Fruit fly (Drosophila melanogaster) whole organism, pupa: ENCODE measurements around the gene NimC2.

Experiments used
- CG10348 ChIP-seq: fragments of 200-800 bp; sonication (Bioruptor generic); IDR thresholded peaks from 2 replicates; pipeline ENCODE4 v1.3.6; 2022; ENCODE audit warnings: missing biosample characterization, missing genetic modification characterization
- CG12605 ChIP-seq: fragments of 200-800 bp; sonication (Bioruptor generic); IDR thresholded peaks from 2 replicates; pipeline ENCODE4 v1.3.6; 2022; ENCODE audit warnings: missing biosample characterization, missing genetic modification characterization
- CG13204 ChIP-seq: fragments of 200-800 bp; sonication (Bioruptor generic); optimal IDR thresholded peaks from 2 replicates; lab custom pipeline; 2018; ENCODE audit warnings: missing biosample characterization, mild to moderate bottlenecking, missing genetic modification characterization, moderate library complexity
- CG14655 ChIP-seq: fragments of 200-800 bp; sonication (Bioruptor generic); optimal IDR thresholded peaks from 3 replicates; lab custom pipeline; 2017; ENCODE audit warnings: mild to moderate bottlenecking, missing biosample characterization, missing genetic modification reagents, missing genetic modification characterization
- CG15710 ChIP-seq: fragments of 200-800 bp; sonication (Bioruptor generic); optimal IDR thresholded peaks from 2 replicates; lab custom pipeline; 2018; ENCODE audit warnings: missing biosample characterization, mild to moderate bottlenecking, missing genetic modification characterization, moderate library complexity
- CG17806 ChIP-seq: fragments of 200-800 bp; sonication (Bioruptor generic); optimal IDR thresholded peaks from 2 replicates; lab custom pipeline; 2018; ENCODE audit warnings: missing biosample characterization, mild to moderate bottlenecking, missing genetic modification characterization, moderate library complexity
- CG32121 ChIP-seq: fragments of 200-800 bp; sonication (Bioruptor generic); IDR thresholded peaks from 2 replicates; pipeline ENCODE4 v1.3.6; 2022; ENCODE audit warnings: missing biosample characterization, missing genetic modification characterization
- CG34367 ChIP-seq: fragments of 200-800 bp; sonication (Bioruptor generic); optimal IDR thresholded peaks from 2 replicates; lab custom pipeline; 2018; ENCODE audit warnings: missing biosample characterization, mild to moderate bottlenecking, missing genetic modification characterization
- CG4496 ChIP-seq: fragments of 200-800 bp; sonication (Bioruptor generic); IDR thresholded peaks from 3 replicates; pipeline ENCODE4 v1.3.6; 2022; ENCODE audit warnings: missing biosample characterization, missing genetic modification characterization
- CG8159 ChIP-seq: fragments of 200-800 bp; sonication (Bioruptor generic); optimal IDR thresholded peaks from 3 replicates; lab custom pipeline; 2018; ENCODE audit warnings: missing biosample characterization, mild to moderate bottlenecking, missing genetic modification characterization, moderate library complexity
- CG8301 ChIP-seq: fragments of 200-800 bp; sonication (Bioruptor generic); optimal IDR thresholded peaks from 2 replicates; lab custom pipeline; 2018; ENCODE audit warnings: missing biosample characterization, mild to moderate bottlenecking, missing genetic modification characterization
- CG9948 ChIP-seq: fragments of 200-800 bp; sonication (Bioruptor generic); optimal IDR thresholded peaks from 2 replicates; lab custom pipeline; 2018; ENCODE audit warnings: missing biosample characterization, mild to moderate bottlenecking, missing genetic modification characterization, moderate library complexity
- D1 ChIP-seq: fragments of 200-800 bp; sonication (Bioruptor generic); optimal IDR thresholded peaks from 2 replicates; lab custom pipeline; 2018; ENCODE audit warnings: missing biosample characterization, mild to moderate bottlenecking, missing genetic modification characterization, moderate library complexity
- EcR ChIP-seq: fragments of 200-800 bp; sonication (Bioruptor generic); optimal IDR thresholded peaks from 3 replicates; lab custom pipeline; 2019; ENCODE audit warnings: missing biosample characterization, missing genetic modification characterization, mild to moderate bottlenecking, moderate library complexity, missing genetic modification reagents
- Ets98B ChIP-seq: fragments of 200-800 bp; sonication (Bioruptor generic); IDR thresholded peaks from 2 replicates; pipeline ENCODE4 v1.3.6; 2022; ENCODE audit warnings: missing biosample characterization, missing genetic modification characterization
- Pif1A ChIP-seq: fragments of 200-800 bp; sonication (Bioruptor generic); optimal IDR thresholded peaks from 3 replicates; lab custom pipeline; 2016; ENCODE audit warnings: missing biosample characterization, missing genetic modification characterization
- Pif1B ChIP-seq: fragments of 200-800 bp; sonication (Bioruptor generic); optimal IDR thresholded peaks from 3 replicates; lab custom pipeline; 2016; ENCODE audit warnings: missing biosample characterization, missing genetic modification characterization
- Snoo ChIP-seq: fragments of 200-800 bp; sonication (Bioruptor generic); optimal IDR thresholded peaks from 3 replicates; lab custom pipeline; 2017; ENCODE audit warnings: missing biosample characterization, mild to moderate bottlenecking, missing genetic modification characterization, inconsistent platforms
- fd96Ca ChIP-seq: fragments of 200-800 bp; sonication (Bioruptor generic); IDR thresholded peaks from 3 replicates; pipeline ENCODE4 v1.3.6; 2022; ENCODE audit warnings: missing biosample characterization, missing genetic modification characterization
- gl ChIP-seq: fragments of 200-800 bp; sonication (Bioruptor generic); optimal IDR thresholded peaks from 2 replicates; lab custom pipeline; 2018; ENCODE audit warnings: missing biosample characterization, mild to moderate bottlenecking, missing genetic modification characterization
- rn ChIP-seq: fragments of 200-800 bp; sonication (Bioruptor generic); IDR thresholded peaks from 2 replicates; pipeline ENCODE4 v1.3.6; 2022; ENCODE audit warnings: missing biosample characterization, missing genetic modification characterization

NimC2 gene

dm6 chr2L:13972847-13973246 is 7.1 kb upstream of the NimC2 start, which contains the start of gene He:
Gene He, minus strand, starts transcription at chr2L:13972947.
- no peak for TF ChIP-seq CG9948 (tag; lab: Kevin White, UChicago)
- no peak for TF ChIP-seq rn
- no peak for TF ChIP-seq CG4496
- TF ChIP-seq Pif1B (GFP tag; lab: Kevin White, UChicago), result no peak
- TF ChIP-seq Pif1A (GFP tag; lab: Kevin White, UChicago), result no peak
- no peak for TF ChIP-seq CG17806 (tag; lab: Kevin White, UChicago)

dm6 chr2L:13976669-13977068 is 3.3 kb upstream of the NimC2 start, which contains the start of gene NimC1:
Gene NimC1, minus strand, starts transcription at chr2L:13976769.
- TF ChIP-seq CG14655, result no peak
- no peak for TF ChIP-seq Ets98B (GFP tag; lab: Robert Waterston, UW)
- no peak for TF ChIP-seq CG17806 (tag; lab: Kevin White, UChicago)
- TF ChIP-seq CG4496, result no peak
- no peak for TF ChIP-seq CG34367 (tag; lab: Kevin White, UChicago)
- no peak for TF ChIP-seq CG8301

dm6 chr2L:13977073-13977472 is 2.9 kb upstream of the NimC2 start, which contains the start of gene Cyp28a5:
Gene Cyp28a5, plus strand, starts transcription at chr2L:13977302.
- no peak for TF ChIP-seq rn
- no peak for TF ChIP-seq CG32121 (GFP tag; lab: Robert Waterston, UW)
- no peak for TF ChIP-seq CG8301
- TF ChIP-seq CG9948 (tag; lab: Kevin White, UChicago), result no peak
- no peak for TF ChIP-seq CG15710
- TF ChIP-seq gl (tag; lab: Kevin White, UChicago), result no peak

dm6 chr2L:13998952-13999351 is 19.0 kb downstream of the NimC2 start:
- TF ChIP-seq CG13204 (GFP tag; lab: Kevin White, UChicago) (no peak), CG4496 (peak; percentile 72), CG10348 (GFP tag; lab: Robert Waterston, UW) (no peak), Snoo (no peak), gl (tag; lab: Kevin White, UChicago) (no peak), Ets98B (GFP tag; lab: Robert Waterston, UW) (peak; percentile 62), CG12605 (GFP tag; lab: Robert Waterston, UW) (no peak), CG32121 (GFP tag; lab: Robert Waterston, UW) (no peak), D1 (no peak), CG9948 (tag; lab: Kevin White, UChicago) (no peak), CG8159 (tag; lab: Kevin White, UChicago) (no peak), rn (no peak), CG17806 (tag; lab: Kevin White, UChicago) (no peak), Pif1B (GFP tag; lab: Kevin White, UChicago) (no peak), CG8301 (no peak), CG15710 (no peak), Pif1A (GFP tag; lab: Kevin White, UChicago) (no peak), fd96Ca (GFP tag; lab: Robert Waterston, UW) (0 out of 3 replicates have a peak, but pooled peaks have one; percentile 32), EcR (no peak)

DNA sequence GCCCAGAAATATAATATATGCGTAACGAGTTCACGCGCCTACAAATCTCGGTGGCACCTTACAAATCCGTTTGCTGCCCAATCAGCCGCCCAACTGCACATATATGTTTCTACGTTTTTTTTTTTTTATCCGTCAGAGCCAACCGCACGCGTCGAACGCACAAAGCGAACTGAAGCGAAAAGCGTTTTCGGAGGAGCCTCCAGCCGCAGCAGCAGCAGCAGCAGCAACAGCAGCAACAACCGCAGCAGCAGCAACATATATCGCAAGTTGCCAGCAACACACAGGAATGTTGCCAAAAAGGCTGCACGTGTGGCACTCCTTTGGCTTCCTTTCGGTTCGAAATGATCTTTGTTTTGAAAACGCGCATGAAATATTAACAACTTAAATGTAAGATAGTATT is 21.2 kb downstream of the NimC2 start, which contains the start of gene rk:
Gene rk (minus strand): TSS at position 171 of the 400 bp plus-strand sequence.
- 0 out of 3 replicates have a peak, but pooled peaks have one; percentile 25 for TF ChIP-seq CG4496
- no peak for TF ChIP-seq fd96Ca (GFP tag; lab: Robert Waterston, UW)

dm6 chr2L:14001887-14002286 is 22.0 kb downstream of the NimC2 start:
- no peak for TF ChIP-seq CG13204 (GFP tag; lab: Kevin White, UChicago)
- TF ChIP-seq CG4496, result no peak
- TF ChIP-seq CG9948 (tag; lab: Kevin White, UChicago), result no peak
- peak; percentile 61; the same call in 1 of the 2 replicates for TF ChIP-seq CG12605 (GFP tag; lab: Robert Waterston, UW)
- TF ChIP-seq CG17806 (tag; lab: Kevin White, UChicago), result no peak
- no peak for TF ChIP-seq EcR
- TF ChIP-seq CG8159 (tag; lab: Kevin White, UChicago), result no peak
- TF ChIP-seq, all 21 proteins: peak for 1

DNA sequence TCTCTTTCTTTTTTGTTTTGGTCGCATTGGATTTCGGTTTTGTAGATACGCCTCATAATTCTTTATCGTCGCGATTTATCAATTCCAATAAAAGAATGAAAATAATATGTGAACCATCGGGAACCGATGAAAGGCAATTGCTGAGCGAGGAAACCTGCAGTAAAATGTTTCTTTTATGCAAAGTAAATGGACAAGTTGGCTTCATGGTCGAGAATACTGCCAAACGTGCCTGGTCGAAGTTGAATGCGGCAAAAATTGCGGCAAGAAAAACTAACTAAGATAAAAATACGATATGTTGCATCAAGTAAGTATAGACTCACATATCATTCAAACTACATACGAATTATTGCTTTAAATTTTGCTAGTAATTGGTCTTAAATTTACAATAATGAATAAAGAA is 27.9 kb downstream of the NimC2 start, which contains the start of gene CG42692:
Gene CG42692 (plus strand): TSS at position 301 of the 400 bp plus-strand sequence.
- TF ChIP-seq CG34367 (tag; lab: Kevin White, UChicago) (no peak), CG32121 (GFP tag; lab: Robert Waterston, UW) (no peak), CG12605 (GFP tag; lab: Robert Waterston, UW) (no peak), gl (tag; lab: Kevin White, UChicago) (no peak), Pif1A (GFP tag; lab: Kevin White, UChicago) (no peak), Ets98B (GFP tag; lab: Robert Waterston, UW) (no peak), CG8301 (no peak), EcR (no peak), CG8159 (tag; lab: Kevin White, UChicago) (no peak), fd96Ca (GFP tag; lab: Robert Waterston, UW) (no peak)
